Worm (Caenorhabditis elegans): Measurements from ENCODE around the gene T05A8.8.

DNA sequence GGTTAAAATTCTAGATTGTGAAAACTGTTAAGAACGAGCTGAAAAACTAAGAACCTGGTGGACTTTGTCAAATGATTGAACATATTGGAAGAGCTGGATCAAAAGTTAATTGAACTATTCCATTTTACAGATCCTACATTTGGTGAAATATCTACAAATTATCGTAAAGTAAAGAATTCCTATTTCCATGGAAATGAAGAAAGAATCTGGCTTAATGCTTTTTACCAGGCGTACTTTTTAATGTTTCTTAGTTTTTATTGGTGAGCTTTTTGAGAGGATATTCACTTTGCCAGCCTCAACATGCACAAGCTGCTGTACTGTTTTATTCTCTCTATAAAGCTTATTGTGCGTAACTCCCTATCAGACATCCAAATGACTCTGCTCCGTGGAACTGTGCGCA is 41.4 kb downstream of the T05A8.8 start, which contains the start of gene F08D12.4:
- no peak for TF ChIP-seq ama-1 (optimal IDR thresholded peaks at IDR 0.05)
- TF ChIP-seq tra-4 (tag; optimal IDR thresholded peaks at IDR 0.05), result no peak
- TF ChIP-seq tbx-11 (GFP tag; IDR thresholded peaks at IDR 0.05), result no peak
- TF ChIP-seq hmbx-1 (tag; optimal IDR thresholded peaks at IDR 0.05), result no peak
- no peak for TF ChIP-seq flt-1 (GFP tag; IDR thresholded peaks at IDR 0.05)
- no peak for TF ChIP-seq ets-7 (tag; optimal IDR thresholded peaks at IDR 0.05)
- TF ChIP-seq sea-1 (GFP tag; conservative IDR thresholded peaks at IDR 0.05), result no peak
- no peak for TF ChIP-seq ceh-36 (tag; optimal IDR thresholded peaks at IDR 0.05)
- TF ChIP-seq aly-1 (tag; optimal IDR thresholded peaks at IDR 0.05), result no peak
- TF ChIP-seq F13C5.2 (tag; optimal IDR thresholded peaks at IDR 0.05), result no peak

Measured in whole organism, early embryonic.